Fruit fly (Drosophila melanogaster): ENCODE measurements around the gene Brf.

DNA sequence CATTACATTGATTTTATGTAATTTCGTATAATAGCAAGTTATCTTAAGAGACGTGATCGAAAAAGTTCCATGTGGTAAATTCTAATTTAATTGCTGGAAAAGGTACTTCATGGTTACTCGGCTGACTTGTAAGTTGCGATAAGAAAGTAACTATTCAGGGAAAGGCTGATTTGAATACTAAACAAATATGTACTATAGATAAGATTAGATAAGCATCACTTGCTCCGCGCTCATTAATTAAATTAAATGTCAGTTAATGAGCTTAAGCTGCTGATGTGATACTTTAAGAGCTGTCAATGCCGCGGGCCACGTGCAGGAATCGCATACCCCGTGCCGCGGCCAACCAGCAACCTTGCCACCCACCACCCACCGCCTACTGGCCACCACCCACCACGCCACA, 9.0 kb upstream of the Brf start:
- TF ChIP-seq Clk (GFP tag; optimal IDR thresholded peaks at IDR 0.05) (no peak), CG14711 (tag; optimal IDR thresholded peaks at IDR 0.05) (no peak), CG7101 (tag; optimal IDR thresholded peaks at IDR 0.05) (peak; percentile 16), kay (GFP tag; ENCODE audit: borderline replicate concordance) (peak; percentile 25), Mnt (GFP tag; optimal IDR thresholded peaks at IDR 0.05) (no peak), CG33017 (tag; optimal IDR thresholded peaks at IDR 0.05) (peak; percentile 44), pad (GFP tag; optimal IDR thresholded peaks at IDR 0.05) (no peak)
